Worm (Caenorhabditis elegans) whole organism, late embryonic: Measurements from ENCODE around the gene adt-1.

ENCODE experiments used
- C08G9.2 ChIP-seq: sonication (generic microtip); optimal IDR thresholded peaks from 2 replicates; lab custom pipeline; 2016; ENCODE audit warnings: mild to moderate bottlenecking, missing genetic modification characterization, moderate library complexity, missing compliant biosample characterization
- T23F11.4 ChIP-seq: fragments of 200-800 bp; sonication (Bioruptor generic); optimal IDR thresholded peaks from 2 replicates; lab custom pipeline; 2018; ENCODE audit warnings: mild to moderate bottlenecking, missing genetic modification characterization, missing compliant biosample characterization
- ceh-31 ChIP-seq: sonication (generic microtip); optimal IDR thresholded peaks from 2 replicates; lab custom pipeline; 2016; ENCODE audit warnings: missing genetic modification characterization, missing compliant biosample characterization
- elt-2 ChIP-seq: sonication (generic microtip); optimal IDR thresholded peaks from 2 replicates; lab custom pipeline; 2016; ENCODE audit warnings: missing genetic modification reagents, missing genetic modification characterization, missing compliant biosample characterization
- ets-4 ChIP-seq: sonication (generic microtip); optimal IDR thresholded peaks from 2 replicates; lab custom pipeline; 2016; ENCODE audit warnings: missing genetic modification characterization, missing compliant biosample characterization
- hlh-30 ChIP-seq: sonication (generic microtip); optimal IDR thresholded peaks from 2 replicates; lab custom pipeline; 2017; ENCODE audit warnings: antibody characterized with exemption, missing genetic modification characterization, missing compliant biosample characterization; ENCODE audit not compliant: insufficient read depth
- mec-3 ChIP-seq: sonication (generic microtip); optimal IDR thresholded peaks from 2 replicates; lab custom pipeline; 2016; ENCODE audit warnings: borderline replicate concordance, missing genetic modification characterization, missing compliant biosample characterization
- npax-4 ChIP-seq: sonication (generic microtip); optimal IDR thresholded peaks from 2 replicates; lab custom pipeline; 2016; ENCODE audit warnings: missing genetic modification characterization, missing compliant biosample characterization
- rnt-1 ChIP-seq: sonication (generic microtip); optimal IDR thresholded peaks from 2 replicates; lab custom pipeline; 2016; ENCODE audit warnings: missing genetic modification characterization, missing compliant biosample characterization
- sox-2 ChIP-seq: fragments of 200-800 bp; sonication (Bioruptor generic); IDR thresholded peaks from 2 replicates; pipeline ENCODE4 v1.3.6; 2022; ENCODE audit warnings: missing genetic modification reagents, missing genetic modification characterization, missing compliant biosample characterization
- tbx-2 ChIP-seq: sonication (generic microtip); optimal IDR thresholded peaks from 2 replicates; lab custom pipeline; 2016; ENCODE audit warnings: missing genetic modification characterization, missing compliant biosample characterization
- unc-42 ChIP-seq: sonication (generic microtip); optimal IDR thresholded peaks from 2 replicates; lab custom pipeline; 2016; ENCODE audit warnings: missing genotype, missing genetic modification characterization, missing compliant biosample characterization

DNA sequence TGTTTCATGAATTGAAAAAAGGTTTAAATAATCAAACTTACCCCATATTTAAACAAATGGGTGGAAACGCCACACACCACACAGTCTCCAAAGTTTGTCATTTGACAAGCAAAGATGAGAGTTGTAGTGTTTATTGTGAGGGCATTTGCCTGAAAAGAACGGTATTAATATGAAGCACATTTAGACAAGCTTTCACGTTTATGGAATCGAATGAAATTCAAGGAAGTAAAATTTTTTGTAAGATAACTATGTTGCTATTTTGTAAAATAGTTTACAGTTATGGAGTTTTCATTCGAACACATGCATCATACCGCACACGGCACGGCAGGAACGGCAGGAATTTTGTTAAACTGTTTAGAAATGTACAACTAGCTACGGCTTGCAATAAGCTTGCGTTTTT lies 26.1 kb downstream of the adt-1 start, which contains the start of gene nhr-272:
- no peak for TF ChIP-seq unc-42 (tag; lab: Kevin White, UChicago)
- TF ChIP-seq T23F11.4 (GFP tag; lab: Kevin White, UChicago): no peak
- TF ChIP-seq hlh-30 (tag; lab: Kevin White, UChicago): no peak
- no peak for TF ChIP-seq mec-3 (tag; lab: Kevin White, UChicago)
- no peak for TF ChIP-seq elt-2 (tag; lab: Kevin White, UChicago)
- no peak for TF ChIP-seq sox-2
- no peak for TF ChIP-seq npax-4 (tag; lab: Kevin White, UChicago)
- TF ChIP-seq ceh-31 (tag; lab: Kevin White, UChicago): no peak
- no peak for TF ChIP-seq ets-4 (tag; lab: Kevin White, UChicago)
- no peak for TF ChIP-seq rnt-1 (tag; lab: Kevin White, UChicago)
- no peak for TF ChIP-seq tbx-2 (tag; lab: Kevin White, UChicago)
- TF ChIP-seq C08G9.2 (tag; lab: Kevin White, UChicago): no peak
